Worm (Caenorhabditis elegans): ENCODE data around the gene dpm-3.
A peak's percentile ranks its signal among the peaks of the same experiment; 100 is the strongest.

- TF ChIP-seq hlh-1 (tag; optimal IDR thresholded peaks at IDR 0.05): no peak
- TF ChIP-seq ceh-39 (tag; optimal IDR thresholded peaks at IDR 0.05): no peak
- no peak for TF ChIP-seq ces-1 (GFP tag; optimal IDR thresholded peaks at IDR 0.05)
- no peak for TF ChIP-seq M03D4.4 (tag; optimal IDR thresholded peaks at IDR 0.05)
- TF ChIP-seq nhr-237 (tag; optimal IDR thresholded peaks at IDR 0.05): no peak
- TF ChIP-seq nhr-12 (tag; optimal IDR thresholded peaks at IDR 0.05): no peak
- no peak for TF ChIP-seq unc-62 (GFP tag; optimal IDR thresholded peaks at IDR 0.05)
- no peak for TF ChIP-seq mep-1 (tag; optimal IDR thresholded peaks at IDR 0.05)
- peak; percentile 89 for TF ChIP-seq lsy-2 (tag; optimal IDR thresholded peaks at IDR 0.05)
- TF ChIP-seq nhr-28 (tag; optimal IDR thresholded peaks at IDR 0.05): no peak
- no peak for TF ChIP-seq ham-2 (GFP tag; optimal IDR thresholded peaks at IDR 0.05)
- TF ChIP-seq sem-2 (GFP tag; optimal IDR thresholded peaks at IDR 0.05): no peak
Observed at ce11 chrIV:12361392-12362092, 29.8 kb upstream of the dpm-3 start, which contains the start of the genes ccr-4 and ZC518.8.
